Fruit fly (Drosophila melanogaster) whole organism, prepupa: ENCODE data around the gene nbs.
A peak's percentile ranks its signal among the peaks of the same experiment; 100 is the strongest.

Experiments used
- Blimp-1 ChIP-seq: fragments of 200-800 bp; sonication (Bioruptor generic); optimal IDR thresholded peaks from 3 replicates; lab custom pipeline; 2017; ENCODE audit warnings: missing biosample characterization, missing genetic modification characterization, mild to moderate bottlenecking, moderate library complexity, missing genetic modification reagents
- CG10631 ChIP-seq: fragments of 200-800 bp; sonication (Bioruptor generic); optimal IDR thresholded peaks from 2 replicates; lab custom pipeline; 2016; ENCODE audit warnings: missing biosample characterization, missing genetic modification characterization
- CG10669 ChIP-seq: fragments of 200-800 bp; sonication (Bioruptor generic); optimal IDR thresholded peaks from 3 replicates; lab custom pipeline; 2018; ENCODE audit warnings: missing biosample characterization, mild to moderate bottlenecking, missing genetic modification characterization, moderate library complexity
- CG11762 ChIP-seq: fragments of 200-800 bp; sonication (Bioruptor generic); optimal IDR thresholded peaks from 3 replicates; lab custom pipeline; 2016; ENCODE audit warnings: missing biosample characterization, missing genetic modification characterization; ENCODE audit not compliant: insufficient read depth
- CG11902 ChIP-seq: fragments of 200-800 bp; sonication (Bioruptor generic); optimal IDR thresholded peaks from 3 replicates; lab custom pipeline; 2016; ENCODE audit warnings: missing biosample characterization, missing genetic modification characterization
- CG15336 ChIP-seq: fragments of 200-800 bp; sonication (Bioruptor generic); IDR thresholded peaks from 2 replicates; pipeline ENCODE4 v1.3.6; 2022; ENCODE audit warnings: missing biosample characterization, missing genetic modification characterization
- CG1621 ChIP-seq: fragments of 200-800 bp; sonication (Bioruptor generic); optimal IDR thresholded peaks from 3 replicates; lab custom pipeline; 2018; ENCODE audit warnings: missing biosample characterization, mild to moderate bottlenecking, missing genetic modification characterization
- CG16779 ChIP-seq: fragments of 200-800 bp; sonication (Bioruptor generic); optimal IDR thresholded peaks from 3 replicates; lab custom pipeline; 2017; ENCODE audit warnings: missing biosample characterization, mild to moderate bottlenecking, missing genetic modification characterization
- CG3032 ChIP-seq: fragments of 200-800 bp; optimal IDR thresholded peaks from 2 replicates; lab custom pipeline; 2019; ENCODE audit warnings: missing biosample characterization, mild to moderate bottlenecking, missing genetic modification characterization, moderate library complexity
- CG34406 ChIP-seq: fragments of 200-800 bp; sonication (Bioruptor generic); optimal IDR thresholded peaks from 3 replicates; lab custom pipeline; 2016; ENCODE audit warnings: missing biosample characterization, missing genetic modification characterization
- CG3919 ChIP-seq: fragments of 200-800 bp; sonication (Bioruptor generic); optimal IDR thresholded peaks from 3 replicates; lab custom pipeline; 2016; ENCODE audit warnings: missing biosample characterization, missing genetic modification characterization
- CG4318 ChIP-seq: fragments of 200-800 bp; sonication (Bioruptor generic); optimal IDR thresholded peaks from 3 replicates; lab custom pipeline; 2017; ENCODE audit warnings: missing biosample characterization, mild to moderate bottlenecking, missing genetic modification characterization
- CG6163 ChIP-seq: fragments of 200-800 bp; sonication (Bioruptor generic); IDR thresholded peaks from 3 replicates; pipeline ENCODE4 v1.3.6; 2022; ENCODE audit warnings: missing biosample characterization, missing genetic modification characterization
- CG6276 ChIP-seq: fragments of 200-800 bp; sonication (Bioruptor generic); optimal IDR thresholded peaks from 2 replicates; lab custom pipeline; 2017; ENCODE audit warnings: missing biosample characterization, mild to moderate bottlenecking, missing genetic modification characterization
- CG6792 ChIP-seq: fragments of 200-800 bp; sonication (Bioruptor generic); optimal IDR thresholded peaks from 3 replicates; lab custom pipeline; 2016; ENCODE audit warnings: missing biosample characterization, missing genetic modification characterization
- CG6808 ChIP-seq: fragments of 200-800 bp; sonication (Bioruptor generic); optimal IDR thresholded peaks from 3 replicates; lab custom pipeline; 2017; ENCODE audit warnings: missing biosample characterization, missing genetic modification characterization, mild to moderate bottlenecking, moderate library complexity, missing genetic modification reagents
- CG6854 ChIP-seq: fragments of 200-800 bp; sonication (Bioruptor generic); optimal IDR thresholded peaks from 2 replicates; lab custom pipeline; 2017; ENCODE audit warnings: missing biosample characterization, mild to moderate bottlenecking, missing genetic modification characterization
- CG8119 ChIP-seq: fragments of 200-800 bp; sonication (Bioruptor generic); IDR thresholded peaks from 3 replicates; pipeline ENCODE4 v1.3.6; 2022; ENCODE audit warnings: missing biosample characterization, missing genetic modification characterization
- CG8319 ChIP-seq: fragments of 200-800 bp; sonication (Bioruptor generic); optimal IDR thresholded peaks from 3 replicates; lab custom pipeline; 2016; ENCODE audit warnings: missing biosample characterization, missing genetic modification characterization
- CG8632 ChIP-seq: fragments of 200-800 bp; sonication (Bioruptor generic); optimal IDR thresholded peaks from 3 replicates; lab custom pipeline; 2016; ENCODE audit warnings: missing biosample characterization, missing genetic modification characterization
- CG9139 ChIP-seq: fragments of 200-800 bp; sonication (Bioruptor generic); optimal IDR thresholded peaks from 3 replicates; lab custom pipeline; 2017; ENCODE audit warnings: missing biosample characterization, mild to moderate bottlenecking, missing genetic modification characterization
- Eip75B ChIP-seq: fragments of 200-800 bp; sonication (Bioruptor generic); optimal IDR thresholded peaks from 3 replicates; lab custom pipeline; 2016; ENCODE audit warnings: missing biosample characterization, missing genetic modification characterization
- Eip78C ChIP-seq: fragments of 200-800 bp; sonication (Bioruptor generic); peaks from one replicate; lab custom pipeline; 2016; ENCODE audit warnings: missing biosample characterization, missing genetic modification characterization
- Eip93F ChIP-seq: fragments of 200-800 bp; sonication (Bioruptor generic); optimal IDR thresholded peaks from 2 replicates; lab custom pipeline; 2016; ENCODE audit warnings: missing biosample characterization, mild to moderate bottlenecking, missing genetic modification characterization
- Ets21C ChIP-seq: fragments of 200-800 bp; sonication (Bioruptor generic); optimal IDR thresholded peaks from 3 replicates; lab custom pipeline; 2016; ENCODE audit warnings: missing biosample characterization, missing genetic modification characterization
- Gug ChIP-seq: fragments of 200-800 bp; sonication (Bioruptor generic); IDR thresholded peaks from 2 replicates; pipeline ENCODE4 v1.3.6; 2022; ENCODE audit warnings: missing biosample characterization, missing genetic modification characterization
- Hr38 ChIP-seq: sonication (Bioruptor generic); optimal IDR thresholded peaks from 2 replicates; lab custom pipeline; 2016; ENCODE audit warnings: missing biosample characterization, missing genetic modification characterization
- Hr39 ChIP-seq: fragments of 200-800 bp; sonication (Bioruptor generic); optimal IDR thresholded peaks from 2 replicates; lab custom pipeline; 2016; ENCODE audit warnings: missing biosample characterization, missing genetic modification characterization
- Hr4 ChIP-seq: fragments of 200-800 bp; sonication (Bioruptor generic); optimal IDR thresholded peaks from 3 replicates; lab custom pipeline; 2016; ENCODE audit warnings: missing biosample characterization, missing genetic modification characterization
- Lpt ChIP-seq: fragments of 200-800 bp; sonication (Bioruptor generic); optimal IDR thresholded peaks from 3 replicates; lab custom pipeline; 2016; ENCODE audit warnings: missing biosample characterization, missing genetic modification characterization
- Met ChIP-seq: fragments of 200-800 bp; sonication (Bioruptor generic); optimal IDR thresholded peaks from 3 replicates; lab custom pipeline; 2016; ENCODE audit warnings: missing biosample characterization, missing genetic modification characterization
- Smox ChIP-seq: fragments of 200-800 bp; sonication (Bioruptor generic); optimal IDR thresholded peaks from 3 replicates; lab custom pipeline; 2016; ENCODE audit warnings: missing biosample characterization, missing genetic modification characterization
- Sox102F ChIP-seq: fragments of 200-800 bp; sonication (Bioruptor generic); optimal IDR thresholded peaks from 2 replicates; lab custom pipeline; 2016; ENCODE audit warnings: missing biosample characterization, mild to moderate bottlenecking, missing genetic modification characterization
- Sox15 ChIP-seq: fragments of 200-800 bp; sonication (Bioruptor generic); optimal IDR thresholded peaks from 3 replicates; lab custom pipeline; 2016; ENCODE audit warnings: missing biosample characterization, missing genetic modification characterization
- achi ChIP-seq: fragments of 200-800 bp; sonication (Bioruptor generic); optimal IDR thresholded peaks from 3 replicates; lab custom pipeline; 2016; ENCODE audit warnings: missing biosample characterization, missing genetic modification characterization
- acj6 ChIP-seq: fragments of 200-800 bp; sonication (Bioruptor generic); optimal IDR thresholded peaks from 3 replicates; lab custom pipeline; 2016; ENCODE audit warnings: missing biosample characterization, missing genetic modification characterization
- cyc ChIP-seq: fragments of 200-800 bp; sonication (Bioruptor generic); optimal IDR thresholded peaks from 3 replicates; lab custom pipeline; 2016; ENCODE audit warnings: missing biosample characterization, missing genetic modification characterization
- dac ChIP-seq: fragments of 200-800 bp; sonication (Bioruptor generic); optimal IDR thresholded peaks from 2 replicates; lab custom pipeline; 2017; ENCODE audit warnings: missing biosample characterization, mild to moderate bottlenecking, missing genetic modification characterization
- dsx ChIP-seq: fragments of 200-800 bp; optimal IDR thresholded peaks from 3 replicates; lab custom pipeline; 2019; ENCODE audit warnings: missing biosample characterization, mild to moderate bottlenecking, missing genetic modification characterization, moderate library complexity; ENCODE audit not compliant: poor library complexity, severe bottlenecking
- eg ChIP-seq: fragments of 200-800 bp; sonication (Bioruptor generic); IDR thresholded peaks from 3 replicates; pipeline ENCODE4 v1.3.6; 2022; ENCODE audit warnings: missing biosample characterization, missing genetic modification characterization
- fd85E ChIP-seq: fragments of 200-800 bp; sonication (Bioruptor generic); optimal IDR thresholded peaks from 3 replicates; lab custom pipeline; 2016; ENCODE audit warnings: missing biosample characterization, missing genetic modification characterization
- fkh ChIP-seq: fragments of 200-800 bp; sonication (Bioruptor generic); optimal IDR thresholded peaks from 3 replicates; lab custom pipeline; 2017; ENCODE audit warnings: missing biosample characterization, mild to moderate bottlenecking, missing genetic modification characterization, moderate library complexity
- lz ChIP-seq: fragments of 200-800 bp; sonication (Bioruptor generic); optimal IDR thresholded peaks from 3 replicates; lab custom pipeline; 2016; ENCODE audit warnings: missing biosample characterization, missing genetic modification characterization
- net ChIP-seq: fragments of 200-800 bp; sonication (Bioruptor generic); optimal IDR thresholded peaks from 3 replicates; lab custom pipeline; 2016; ENCODE audit warnings: missing biosample characterization, missing genetic modification characterization
- salr ChIP-seq, 2 experiments: fragments of 200-800 bp; sonication (Bioruptor generic); optimal IDR thresholded peaks; 3 replicates each; lab custom pipeline; 2016 to 2018; ENCODE audit warnings: missing biosample characterization in 2 of 2, missing genetic modification characterization in 2 of 2, mild to moderate bottlenecking in 1 of 2
- spab ChIP-seq: fragments of 200-800 bp; sonication (Bioruptor generic); optimal IDR thresholded peaks from 2 replicates; lab custom pipeline; 2017; ENCODE audit warnings: missing biosample characterization, mild to moderate bottlenecking, missing genetic modification characterization, missing genetic modification reagents
- ss ChIP-seq, 2 experiments: fragments of 200-800 bp; sonication (Bioruptor generic); optimal IDR thresholded peaks; 2 replicates in 1 of 2; 3 replicates in 1 of 2; lab custom pipeline; 2017 to 2018; ENCODE audit warnings: mild to moderate bottlenecking in 2 of 2, missing biosample characterization in 2 of 2, missing genetic modification characterization in 2 of 2, moderate library complexity in 1 of 2
- svp ChIP-seq: fragments of 200-800 bp; sonication (Bioruptor generic); peaks from one replicate; lab custom pipeline; 2016; ENCODE audit warnings: missing biosample characterization, missing genetic modification characterization

Gene nbs

dm6 chr3L:9745393-9745792 is 22.4 kb upstream of the nbs start (continued):
- TF ChIP-seq dsx (GFP tag; lab: Kevin White, UChicago) (peak; percentile 20), acj6 (GFP tag; lab: Kevin White, UChicago) (peak; percentile 22), dac (GFP tag; lab: Kevin White, UChicago) (peak; percentile 52), CG11762 (GFP tag; lab: Kevin White, UChicago) (no peak), CG6276 (peak; percentile 80), CG1621 (tag; lab: Kevin White, UChicago) (no peak), Sox15 (GFP tag; lab: Kevin White, UChicago) (no peak)

- TF ChIP-seq fkh (GFP tag; lab: Kevin White, UChicago) = no peak
- TF ChIP-seq spab (GFP tag; lab: Kevin White, UChicago) = peak; percentile 92
- peak; percentile 98 for TF ChIP-seq CG10669
- TF ChIP-seq Sox102F (GFP tag; lab: Kevin White, UChicago) = peak; percentile 88
- peak; percentile 89 for TF ChIP-seq CG16779 (tag; lab: Kevin White, UChicago)
- TF ChIP-seq CG1621 (tag; lab: Kevin White, UChicago) = peak; percentile 84
- TF ChIP-seq CG15336 (GFP tag; lab: Robert Waterston, UW) = peak; percentile 94
- peak; percentile 87 for TF ChIP-seq CG34406 (GFP tag; lab: Kevin White, UChicago)
- TF ChIP-seq CG6808 = peak; percentile 98
- peak; percentile 98 for TF ChIP-seq Lpt
- peak; percentile 94 for TF ChIP-seq CG6163 (GFP tag; lab: Robert Waterston, UW)
- TF ChIP-seq svp = peak; percentile 93
- peak; percentile 96 for TF ChIP-seq dac (GFP tag; lab: Kevin White, UChicago)
- TF ChIP-seq Hr39 (GFP tag; lab: Kevin White, UChicago) = peak; percentile 79
- TF ChIP-seq CG3032 = peak; percentile 98
- TF ChIP-seq Eip78C = peak; percentile 97
- peak; percentile 95 for TF ChIP-seq cyc
- peak; percentile 95 for TF ChIP-seq CG4318 (GFP tag; lab: Kevin White, UChicago)
- TF ChIP-seq fd85E = peak; percentile 87
- peak; percentile 87 for TF ChIP-seq CG6854 (GFP tag; lab: Kevin White, UChicago)
- TF ChIP-seq CG8119 (GFP tag; lab: Robert Waterston, UW) = peak; percentile 98
- peak; percentile 98 for TF ChIP-seq CG3919 (GFP tag; lab: Kevin White, UChicago)
- TF ChIP-seq ss (GFP tag; optimal IDR thresholded peaks at IDR 0.05; lab: Kevin White, UChicago) = peak; percentile 74 to 93
- TF ChIP-seq net (GFP tag; lab: Kevin White, UChicago) = peak; percentile 89
- TF ChIP-seq Hr4 (GFP tag; lab: Kevin White, UChicago) = peak; percentile 94
- peak; percentile 90 for TF ChIP-seq Gug (GFP tag; lab: Robert Waterston, UW)
- peak; percentile 90 for TF ChIP-seq CG11902
- peak; percentile 96 for TF ChIP-seq CG6276
- TF ChIP-seq lz (GFP tag; lab: Kevin White, UChicago) = peak; percentile 93
- peak; percentile 84 for TF ChIP-seq CG8632 (GFP tag; lab: Kevin White, UChicago)
- peak; percentile 91 for TF ChIP-seq Blimp-1 (GFP tag; lab: Kevin White, UChicago)
- TF ChIP-seq CG8319 (GFP tag; lab: Kevin White, UChicago) = peak; percentile 70
- peak; percentile 88 for TF ChIP-seq Smox (GFP tag; lab: Kevin White, UChicago)
- peak; percentile 86 for TF ChIP-seq CG9139
- TF ChIP-seq eg (GFP tag; lab: Robert Waterston, UW) = peak; percentile 95
- peak; percentile 85 for TF ChIP-seq Ets21C (GFP tag; lab: Kevin White, UChicago)
- TF ChIP-seq achi (GFP tag; lab: Kevin White, UChicago) = peak; percentile 88
- TF ChIP-seq CG11762 (GFP tag; lab: Kevin White, UChicago) = peak; percentile 96
- peak; percentile 66 for TF ChIP-seq Sox15 (GFP tag; lab: Kevin White, UChicago)
- TF ChIP-seq Eip93F = peak; percentile 64
- peak; percentile 93 for TF ChIP-seq CG10631 (GFP tag; lab: Kevin White, UChicago)
- TF ChIP-seq salr (GFP tag; optimal IDR thresholded peaks at IDR 0.05; lab: Kevin White, UChicago) = peak; percentile 58 to 90
- peak; percentile 91 for TF ChIP-seq CG6792 (GFP tag; lab: Kevin White, UChicago)
- TF ChIP-seq Hr38 = no peak
- peak; percentile 89 for TF ChIP-seq Met (GFP tag; lab: Kevin White, UChicago)
- peak; percentile 89 for TF ChIP-seq acj6 (GFP tag; lab: Kevin White, UChicago)
- peak; percentile 93 for TF ChIP-seq Eip75B (GFP tag; lab: Kevin White, UChicago)
These were observed 21.1 kb upstream of the nbs start for dm6 chr3L:9744060-9744549.
